Worm (Caenorhabditis elegans): ENCODE measurements around the gene nas-14.

The nas-14 gene

ce11 chrIV:13204037-13204436 lies 33.7 kb downstream of the nas-14 start, which contains the start of gene ced-3:
Gene ced-3 (minus strand): TSS chrIV:13204137.
- no peak for TF ChIP-seq jun-1 (tag; optimal IDR thresholded peaks at IDR 0.05)
- no peak for TF ChIP-seq sea-2 (GFP tag; optimal IDR thresholded peaks at IDR 0.05)
- TF ChIP-seq tbx-2 (tag; optimal IDR thresholded peaks at IDR 0.05): no peak
- no peak for TF ChIP-seq nhr-237 (tag; optimal IDR thresholded peaks at IDR 0.05)
- TF ChIP-seq ceh-9 (tag; optimal IDR thresholded peaks at IDR 0.05): no peak
- TF ChIP-seq unc-62 (GFP tag; optimal IDR thresholded peaks at IDR 0.05): no peak
- no peak for TF ChIP-seq lsy-12 (tag; optimal IDR thresholded peaks at IDR 0.05)
- TF ChIP-seq elt-2 (tag; optimal IDR thresholded peaks at IDR 0.05): no peak
- no peak for TF ChIP-seq skn-1 (tag; optimal IDR thresholded peaks at IDR 0.05)
- TF ChIP-seq elt-1 (tag; optimal IDR thresholded peaks at IDR 0.05): no peak
- no peak for TF ChIP-seq eor-1 (tag; optimal IDR thresholded peaks at IDR 0.05)
- no peak for TF ChIP-seq nhr-43 (tag; optimal IDR thresholded peaks at IDR 0.05; ENCODE audit: poor library complexity, severe bottlenecking)
- TF ChIP-seq unc-39 (tag; optimal IDR thresholded peaks at IDR 0.05): no peak
- no peak for TF ChIP-seq nhr-67 (tag; optimal IDR thresholded peaks at IDR 0.05)
- TF ChIP-seq ceh-16 (tag; optimal IDR thresholded peaks at IDR 0.05): no peak

ce11 chrIV:13205891-13206290 lies 35.5 kb downstream of the nas-14 start:
- TF ChIP-seq nhr-11 (tag; optimal IDR thresholded peaks at IDR 0.05) (no peak), elt-2 (tag; optimal IDR thresholded peaks at IDR 0.05) (peak; percentile 34), pqm-1 (tag; optimal IDR thresholded peaks at IDR 0.05) (peak; percentile 7), aly-2 (tag; optimal IDR thresholded peaks at IDR 0.05) (no peak), nfya-1 (tag; optimal IDR thresholded peaks at IDR 0.05; ENCODE audit: insufficient read depth) (peak; percentile 49), lin-15B (tag; optimal IDR thresholded peaks at IDR 0.05) (peak; percentile 51)

ce11 chrIV:13209566-13209965 lies 39.2 kb downstream of the nas-14 start, which contains the start of gene C48D1.9:
Gene C48D1.9 (minus strand): TSS chrIV:13209666.
- TF ChIP-seq ceh-16 (tag; optimal IDR thresholded peaks at IDR 0.05): no peak
- no peak for TF ChIP-seq nfya-1 (tag; optimal IDR thresholded peaks at IDR 0.05; ENCODE audit: insufficient read depth)
- no peak for TF ChIP-seq nhr-77 (tag; optimal IDR thresholded peaks at IDR 0.05)

ce11 chrIV:13214466-13214865 lies 44.1 kb downstream of the nas-14 start, which contains the start of gene cho-1:
Gene cho-1 (minus strand): TSS chrIV:13214566.
- TF ChIP-seq ztf-4 (tag; optimal IDR thresholded peaks at IDR 0.05): no peak
- TF ChIP-seq fos-1 (tag; optimal IDR thresholded peaks at IDR 0.05): no peak
- no peak for TF ChIP-seq ceh-28 (tag; optimal IDR thresholded peaks at IDR 0.05)
- no peak for TF ChIP-seq mml-1 (tag; optimal IDR thresholded peaks at IDR 0.05)
- TF ChIP-seq nhr-11 (tag; optimal IDR thresholded peaks at IDR 0.05): no peak
- no peak for TF ChIP-seq ceh-9 (tag; optimal IDR thresholded peaks at IDR 0.05)
- no peak for TF ChIP-seq egl-27 (tag; optimal IDR thresholded peaks at IDR 0.05)
- TF ChIP-seq nhr-28 (tag; optimal IDR thresholded peaks at IDR 0.05): no peak
- no peak for TF ChIP-seq skn-1 (tag; optimal IDR thresholded peaks at IDR 0.05)
- TF ChIP-seq nhr-76 (tag; optimal IDR thresholded peaks at IDR 0.05): no peak
- TF ChIP-seq egl-5 (tag; optimal IDR thresholded peaks at IDR 0.05): no peak
- TF ChIP-seq jun-1 (tag; optimal IDR thresholded peaks at IDR 0.05): no peak
- TF ChIP-seq nhr-237 (tag; optimal IDR thresholded peaks at IDR 0.05): no peak
- TF ChIP-seq nhr-43 (tag; optimal IDR thresholded peaks at IDR 0.05; ENCODE audit: poor library complexity, severe bottlenecking): no peak
- no peak for TF ChIP-seq ama-1 (optimal IDR thresholded peaks at IDR 0.05)

- TF ChIP-seq fkh-10 (GFP tag; optimal IDR thresholded peaks at IDR 0.05) (peak; percentile 24), ceh-28 (tag; optimal IDR thresholded peaks at IDR 0.05) (no peak)
These were observed 50.3 kb downstream of the nas-14 start for ce11 chrIV:13220594-13220993.

ce11 chrIV:13221657-13222056 lies 51.3 kb downstream of the nas-14 start, which contains the start of gene C48D1.5:
Gene C48D1.5 (plus strand): TSS chrIV:13221957.
- TF ChIP-seq R02D3.7 (tag; optimal IDR thresholded peaks at IDR 0.05): no peak
- TF ChIP-seq fos-1 (tag; optimal IDR thresholded peaks at IDR 0.05): no peak
- TF ChIP-seq elt-2 (tag; optimal IDR thresholded peaks at IDR 0.05): peak; percentile 16
- TF ChIP-seq ceh-82 (tag; optimal IDR thresholded peaks at IDR 0.05): no peak
